Worm (Caenorhabditis elegans) whole organism, young adult: ENCODE measurements around the gene F10E9.5.
A peak's percentile ranks its signal among the peaks of the same experiment; 100 is the strongest.

Experiments used
- D2030.7 ChIP-seq: fragments of 200-800 bp; sonication (Bioruptor generic); IDR thresholded peaks from 2 replicates; pipeline ENCODE4 v1.3.6; 2022; ENCODE audit warnings: missing genetic modification reagents, missing genetic modification characterization, missing compliant biosample characterization
- F23B12.7 ChIP-seq: sonication (generic microtip); optimal IDR thresholded peaks from 2 replicates; lab custom pipeline; 2017; ENCODE audit warnings: missing genetic modification characterization, mild to moderate bottlenecking, missing compliant biosample characterization, antibody characterized with exemption, moderate library complexity; ENCODE audit not compliant: insufficient read depth
- F52B5.7 ChIP-seq: sonication (generic microtip); optimal IDR thresholded peaks from 2 replicates; lab custom pipeline; 2016; ENCODE audit warnings: mild to moderate bottlenecking, missing genetic modification characterization, missing compliant biosample characterization
- K11D2.4 ChIP-seq: fragments of 200-800 bp; sonication (Bioruptor generic); IDR thresholded peaks from 2 replicates; pipeline ENCODE4 v1.3.6; 2022; ENCODE audit warnings: missing genetic modification reagents, missing genetic modification characterization, missing compliant biosample characterization
- K12H6.12 ChIP-seq: fragments of 200-800 bp; sonication (Bioruptor generic); optimal IDR thresholded peaks from 2 replicates; lab custom pipeline; 2018; ENCODE audit warnings: mild to moderate bottlenecking, missing genetic modification characterization, missing compliant biosample characterization
- ceh-58 ChIP-seq: fragments of 200-800 bp; sonication (Bioruptor generic); IDR thresholded peaks from 2 replicates; pipeline ENCODE4 v1.3.6; 2022; ENCODE audit warnings: missing genetic modification characterization, missing compliant biosample characterization
- dox-1 ChIP-seq: fragments of 200-800 bp; sonication (Bioruptor generic); IDR thresholded peaks from 2 replicates; pipeline ENCODE4 v1.3.6; 2022; ENCODE audit warnings: missing genetic modification reagents, missing genetic modification characterization, missing compliant biosample characterization
- nhr-80 ChIP-seq: sonication (generic microtip); optimal IDR thresholded peaks from 2 replicates; lab custom pipeline; 2016; ENCODE audit warnings: missing genetic modification characterization, missing compliant biosample characterization
- nhr-90 ChIP-seq: sonication (generic microtip); optimal IDR thresholded peaks from 2 replicates; lab custom pipeline; 2016; ENCODE audit warnings: missing genotype, mild to moderate bottlenecking, missing genetic modification characterization, missing compliant biosample characterization
- snpc-1.3 ChIP-seq: sonication (generic microtip); optimal IDR thresholded peaks from 2 replicates; lab custom pipeline; 2017; ENCODE audit warnings: missing genetic modification characterization, mild to moderate bottlenecking, missing compliant biosample characterization, antibody characterized with exemption, moderate library complexity, missing genotype, missing genetic modification reagents; ENCODE audit not compliant: insufficient read depth
- sptf-2 ChIP-seq: fragments of 200-800 bp; sonication (Bioruptor generic); optimal IDR thresholded peaks from 2 replicates; lab custom pipeline; 2018; ENCODE audit warnings: mild to moderate bottlenecking, missing genetic modification characterization, missing compliant biosample characterization
- ztf-22 ChIP-seq: fragments of 200-800 bp; sonication (Bioruptor generic); optimal IDR thresholded peaks from 2 replicates; lab custom pipeline; 2018; ENCODE audit warnings: mild to moderate bottlenecking, missing genetic modification characterization, moderate library complexity, missing compliant biosample characterization

- TF ChIP-seq nhr-90 (tag; lab: Kevin White, UChicago) = no peak
- TF ChIP-seq ceh-58 (GFP tag; lab: Robert Waterston, UW) = no peak
- no peak for TF ChIP-seq D2030.7
- no peak for TF ChIP-seq K11D2.4
- TF ChIP-seq snpc-1.3 (tag; lab: Kevin White, UChicago) = no peak
- TF ChIP-seq ztf-22 (GFP tag; lab: Kevin White, UChicago) = no peak
- TF ChIP-seq K12H6.12 (tag; lab: Kevin White, UChicago) = no peak
- peak; percentile 68 for TF ChIP-seq nhr-80 (tag; lab: Kevin White, UChicago)
- TF ChIP-seq F52B5.7 (tag; lab: Kevin White, UChicago) = no peak
- TF ChIP-seq dox-1 (GFP tag; lab: Robert Waterston, UW) = no peak
- no peak for TF ChIP-seq sptf-2 (GFP tag; lab: Kevin White, UChicago)
- TF ChIP-seq F23B12.7 = no peak
These were observed 14.1 kb upstream of the F10E9.5 start for ce11 chrIII:8293260-8293659.
